Worm (Caenorhabditis elegans) whole organism, L3 larva: ENCODE measurements around the gene F18E9.7.

Experiments used
- aly-2 ChIP-seq: fragments of 150-350 bp; optimal IDR thresholded peaks from 2 replicates; lab custom pipeline; 2014; ENCODE audit warnings: missing biosample characterization, missing genetic modification characterization
- ceh-16 ChIP-seq: sonication (generic microtip); optimal IDR thresholded peaks from 2 replicates; lab custom pipeline; 2017; ENCODE audit warnings: missing biosample characterization, missing genetic modification characterization
- ceh-9 ChIP-seq: sonication (generic microtip); optimal IDR thresholded peaks from 2 replicates; lab custom pipeline; 2018; ENCODE audit warnings: missing biosample characterization, missing genetic modification characterization
- elt-2 ChIP-seq: sonication (generic microtip); optimal IDR thresholded peaks from 2 replicates; lab custom pipeline; 2016; ENCODE audit warnings: missing genetic modification reagents, mild to moderate bottlenecking, missing genetic modification characterization, missing compliant biosample characterization
- fkh-10 ChIP-seq: sonication (generic microtip); optimal IDR thresholded peaks from 2 replicates; lab custom pipeline; 2017; ENCODE audit warnings: missing biosample characterization, missing genetic modification reagents, missing genetic modification characterization
- lin-39 ChIP-seq: fragments of 150-350 bp; optimal IDR thresholded peaks from 2 replicates; lab custom pipeline; 2018; ENCODE audit warnings: missing biosample characterization, missing genetic modification reagents, missing genetic modification characterization
- mdl-1 ChIP-seq: fragments of 150-350 bp; optimal IDR thresholded peaks from 2 replicates; lab custom pipeline; 2014; ENCODE audit warnings: missing biosample characterization, missing genetic modification characterization
- nhr-23 ChIP-seq: fragments of 150-350 bp; optimal IDR thresholded peaks from 2 replicates; lab custom pipeline; 2014; ENCODE audit warnings: missing biosample characterization, missing genetic modification reagents, missing genetic modification characterization
- nhr-237 ChIP-seq: fragments of 150-350 bp; optimal IDR thresholded peaks from 2 replicates; lab custom pipeline; 2014; ENCODE audit warnings: missing biosample characterization, missing genetic modification characterization
- skn-1 ChIP-seq: fragments of 150-350 bp; optimal IDR thresholded peaks from 2 replicates; lab custom pipeline; 2014; ENCODE audit warnings: missing biosample characterization, missing genetic modification characterization
- snpc-4 ChIP-seq: fragments of 150-350 bp; optimal IDR thresholded peaks from 2 replicates; lab custom pipeline; 2014; ENCODE audit warnings: missing biosample characterization, missing genetic modification characterization
- unc-39 ChIP-seq: sonication (generic microtip); optimal IDR thresholded peaks from 4 replicates; lab custom pipeline; 2017; ENCODE audit warnings: missing biosample characterization, missing genetic modification characterization
- unc-62 ChIP-seq: fragments of 150-350 bp; sonication (generic microtip); optimal IDR thresholded peaks from 4 replicates; lab custom pipeline; 2014; ENCODE audit warnings: missing biosample characterization, missing genetic modification reagents, missing genetic modification characterization
- zag-1 ChIP-seq: fragments of 150-350 bp; optimal IDR thresholded peaks from 2 replicates; lab custom pipeline; 2014; ENCODE audit warnings: missing biosample characterization, missing genetic modification characterization

- TF ChIP-seq lin-39 (no peak), unc-62 (no peak), snpc-4 (tag; lab: Kevin White, UChicago) (no peak), fkh-10 (GFP tag; lab: Kevin White, UChicago) (no peak), skn-1 (tag; lab: Kevin White, UChicago) (no peak), mdl-1 (tag; lab: Kevin White, UChicago) (no peak), ceh-9 (tag; lab: Kevin White, UChicago) (no peak), zag-1 (tag; lab: Kevin White, UChicago) (no peak), nhr-237 (no peak), ceh-16 (tag; lab: Kevin White, UChicago) (no peak), elt-2 (tag; lab: Kevin White, UChicago) (no peak), unc-39 (tag; lab: Kevin White, UChicago) (no peak), aly-2 (tag; lab: Kevin White, UChicago) (no peak), nhr-23 (tag; lab: Kevin White, UChicago) (no peak)
Measured at ce11 chrX:8554029-8554428, 43.5 kb downstream of the F18E9.7 start.
